Worm (Caenorhabditis elegans) whole organism, L2 larva: ENCODE data around the gene C34F11.5.

Source experiments
- ZK546.5 ChIP-seq: sonication (generic microtip); optimal IDR thresholded peaks from 2 replicates; lab custom pipeline; 2017; ENCODE audit warnings: missing biosample characterization, missing genetic modification characterization
- ceh-82 ChIP-seq: fragments of 150-350 bp; optimal IDR thresholded peaks from 2 replicates; lab custom pipeline; 2014; ENCODE audit warnings: missing biosample characterization, missing genetic modification characterization
- elt-1 ChIP-seq: fragments of 150-350 bp; optimal IDR thresholded peaks from 2 replicates; lab custom pipeline; 2014; ENCODE audit warnings: missing biosample characterization, missing genetic modification characterization
- lin-11 ChIP-seq: fragments of 150-350 bp; sonication (generic microtip); optimal IDR thresholded peaks from 2 replicates; lab custom pipeline; 2014; ENCODE audit warnings: missing biosample characterization, missing genetic modification characterization, inconsistent platforms, mixed read lengths
- lsy-2 ChIP-seq, 2 experiments: fragments of 150-350 bp in 1 of 2; sonication (generic microtip) in 1 of 2; optimal IDR thresholded peaks; 2 replicates each; lab custom pipeline; 2014 to 2017; ENCODE audit warnings: missing biosample characterization in 2 of 2, missing genetic modification characterization in 2 of 2
- nhr-12 ChIP-seq: fragments of 150-350 bp; optimal IDR thresholded peaks from 2 replicates; lab custom pipeline; 2014; ENCODE audit warnings: missing biosample characterization, missing genetic modification characterization
- skn-1 ChIP-seq: sonication (generic microtip); optimal IDR thresholded peaks from 2 replicates; lab custom pipeline; 2017; ENCODE audit warnings: missing biosample characterization, missing genetic modification characterization
- ztf-11 ChIP-seq: sonication (generic microtip); optimal IDR thresholded peaks from 2 replicates; lab custom pipeline; 2017; ENCODE audit warnings: missing biosample characterization, missing genetic modification characterization
- ztf-4 ChIP-seq: fragments of 150-350 bp; optimal IDR thresholded peaks from 2 replicates; lab custom pipeline; 2014; ENCODE audit warnings: missing biosample characterization, missing genetic modification characterization

DNA sequence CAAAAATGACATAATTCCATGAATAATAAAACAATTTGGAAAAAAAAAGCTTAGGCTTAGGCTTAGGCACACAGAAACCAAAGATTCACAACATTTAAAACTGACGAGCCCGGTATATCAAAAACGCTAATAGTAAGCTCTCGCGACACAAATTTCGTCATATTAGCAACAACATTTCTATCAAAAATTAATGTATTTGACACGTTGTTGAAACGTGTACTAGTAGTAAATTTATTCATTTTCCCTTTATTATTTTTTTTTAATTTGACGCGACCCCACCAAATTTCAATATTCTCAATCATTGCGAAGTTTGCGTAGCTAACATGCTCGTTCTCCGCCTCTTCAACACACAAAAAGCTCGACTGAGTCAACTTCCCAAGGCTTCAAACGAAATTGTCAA lies 16.4 kb downstream of the C34F11.5 start, which contains the start of gene C34F11.2:
- TF ChIP-seq ztf-11 (no peak), ztf-4 (tag; lab: Kevin White, UChicago) (no peak), elt-1 (no peak), lsy-2 (tag; optimal IDR thresholded peaks at IDR 0.05; lab: Kevin White, UChicago) (no peak), ZK546.5 (tag; lab: Kevin White, UChicago) (no peak), nhr-12 (tag; lab: Kevin White, UChicago) (no peak), ceh-82 (tag; lab: Kevin White, UChicago) (no peak), skn-1 (no peak), lin-11 (no peak)
